Worm (Caenorhabditis elegans) whole organism, L3 larva: ENCODE data around the gene che-6.

Experiments used
- ceh-82 ChIP-seq: fragments of 150-350 bp; optimal IDR thresholded peaks from 2 replicates; lab custom pipeline; 2014; ENCODE audit warnings: missing biosample characterization, missing genetic modification characterization
- ceh-9 ChIP-seq: sonication (generic microtip); optimal IDR thresholded peaks from 2 replicates; lab custom pipeline; 2018; ENCODE audit warnings: missing biosample characterization, missing genetic modification characterization
- fkh-10 ChIP-seq: sonication (generic microtip); optimal IDR thresholded peaks from 2 replicates; lab custom pipeline; 2017; ENCODE audit warnings: missing biosample characterization, missing genetic modification reagents, missing genetic modification characterization
- lin-15B ChIP-seq: fragments of 150-350 bp; optimal IDR thresholded peaks from 2 replicates; lab custom pipeline; 2014; ENCODE audit warnings: missing biosample characterization, missing genetic modification characterization
- lin-39 ChIP-seq: fragments of 150-350 bp; optimal IDR thresholded peaks from 2 replicates; lab custom pipeline; 2018; ENCODE audit warnings: missing biosample characterization, missing genetic modification reagents, missing genetic modification characterization
- nhr-11 ChIP-seq: fragments of 150-350 bp; optimal IDR thresholded peaks from 2 replicates; lab custom pipeline; 2014; ENCODE audit warnings: missing biosample characterization, missing genetic modification characterization
- nhr-12 ChIP-seq: fragments of 150-350 bp; optimal IDR thresholded peaks from 2 replicates; lab custom pipeline; 2014; ENCODE audit warnings: missing biosample characterization, missing genetic modification characterization
- nhr-25 ChIP-seq: sonication (generic microtip); optimal IDR thresholded peaks from 2 replicates; lab custom pipeline; 2017; ENCODE audit warnings: missing biosample characterization, missing genetic modification characterization
- nhr-28 ChIP-seq: fragments of 150-350 bp; optimal IDR thresholded peaks from 2 replicates; lab custom pipeline; 2014; ENCODE audit warnings: missing biosample characterization, missing genetic modification characterization
- pqm-1 ChIP-seq: fragments of 150-350 bp; optimal IDR thresholded peaks from 2 replicates; lab custom pipeline; 2017; ENCODE audit warnings: missing biosample characterization, missing genetic modification characterization, inconsistent platforms
- zag-1 ChIP-seq: fragments of 150-350 bp; optimal IDR thresholded peaks from 2 replicates; lab custom pipeline; 2014; ENCODE audit warnings: missing biosample characterization, missing genetic modification characterization
- ztf-11 ChIP-seq: fragments of 150-350 bp; optimal IDR thresholded peaks from 2 replicates; lab custom pipeline; 2014; ENCODE audit warnings: missing biosample characterization, missing genetic modification characterization

ce11 chrIV:2136607-2137006 is 25.4 kb upstream of the che-6 start, which contains the start of gene test-1:
- TF ChIP-seq ceh-82 (tag; lab: Kevin White, UChicago) = no peak
- no peak for TF ChIP-seq nhr-28 (tag; lab: Kevin White, UChicago)
- TF ChIP-seq fkh-10 (GFP tag; lab: Kevin White, UChicago) = no peak
- TF ChIP-seq nhr-12 = no peak
- TF ChIP-seq zag-1 (tag; lab: Kevin White, UChicago) = no peak
- TF ChIP-seq nhr-11 (tag; lab: Kevin White, UChicago) = no peak
- no peak for TF ChIP-seq ztf-11 (tag; lab: Kevin White, UChicago)
- no peak for TF ChIP-seq nhr-25 (tag; lab: Kevin White, UChicago)
- TF ChIP-seq pqm-1 (tag; lab: Kevin White, UChicago) = no peak
- TF ChIP-seq ceh-9 (tag; lab: Kevin White, UChicago) = no peak
- no peak for TF ChIP-seq lin-15B (tag; lab: Kevin White, UChicago)
- TF ChIP-seq lin-39 (tag; lab: Kevin White, UChicago) = no peak
